Worm (Caenorhabditis elegans) whole organism, L3 larva: ENCODE data around the gene gfat-1.

ENCODE experiments used
- R02D3.7 ChIP-seq: fragments of 150-350 bp; optimal IDR thresholded peaks from 2 replicates; lab custom pipeline; 2014; ENCODE audit warnings: missing biosample characterization, missing genetic modification characterization
- ZK546.5 ChIP-seq: sonication (generic microtip); optimal IDR thresholded peaks from 2 replicates; lab custom pipeline; 2017; ENCODE audit warnings: missing biosample characterization, missing genetic modification characterization
- aly-2 ChIP-seq: fragments of 150-350 bp; optimal IDR thresholded peaks from 2 replicates; lab custom pipeline; 2014; ENCODE audit warnings: missing biosample characterization, missing genetic modification characterization
- ama-1 ChIP-seq: fragments of 150-350 bp; optimal IDR thresholded peaks from 2 replicates; lab custom pipeline; 2018
- ceh-16 ChIP-seq: sonication (generic microtip); optimal IDR thresholded peaks from 2 replicates; lab custom pipeline; 2017; ENCODE audit warnings: missing biosample characterization, missing genetic modification characterization
- ceh-28 ChIP-seq: fragments of 150-350 bp; optimal IDR thresholded peaks from 2 replicates; lab custom pipeline; 2014; ENCODE audit warnings: missing biosample characterization, missing genetic modification reagents, missing genetic modification characterization
- ceh-82 ChIP-seq: fragments of 150-350 bp; optimal IDR thresholded peaks from 2 replicates; lab custom pipeline; 2014; ENCODE audit warnings: missing biosample characterization, missing genetic modification characterization
- ceh-9 ChIP-seq: sonication (generic microtip); optimal IDR thresholded peaks from 2 replicates; lab custom pipeline; 2018; ENCODE audit warnings: missing biosample characterization, missing genetic modification characterization
- daf-12 ChIP-seq: fragments of 150-350 bp; optimal IDR thresholded peaks from 2 replicates; lab custom pipeline; 2014; ENCODE audit warnings: missing biosample characterization, missing genetic modification reagents, missing genetic modification characterization
- egl-27 ChIP-seq: sonication (generic microtip); optimal IDR thresholded peaks from 4 replicates; lab custom pipeline; 2017; ENCODE audit warnings: missing biosample characterization, missing genetic modification reagents, missing genetic modification characterization
- egl-5 ChIP-seq: fragments of 150-350 bp; optimal IDR thresholded peaks from 2 replicates; lab custom pipeline; 2017; ENCODE audit warnings: missing biosample characterization, missing genetic modification reagents, missing genetic modification characterization, inconsistent platforms
- elt-1 ChIP-seq: fragments of 150-350 bp; optimal IDR thresholded peaks from 2 replicates; lab custom pipeline; 2014; ENCODE audit warnings: missing biosample characterization, missing genetic modification characterization
- elt-2 ChIP-seq: sonication (generic microtip); optimal IDR thresholded peaks from 2 replicates; lab custom pipeline; 2016; ENCODE audit warnings: missing genetic modification reagents, mild to moderate bottlenecking, missing genetic modification characterization, missing compliant biosample characterization
- elt-3 ChIP-seq, 3 experiments: fragments of 150-350 bp in 1 of 3; sonication (generic microtip) in 2 of 3; optimal IDR thresholded peaks; 2 replicates in 2 of 3; 4 replicates in 1 of 3; lab custom pipeline; 2014 to 2017; ENCODE audit warnings: missing biosample characterization in 3 of 3, missing genetic modification characterization in 3 of 3
- eor-1 ChIP-seq, 2 experiments: fragments of 150-350 bp; optimal IDR thresholded peaks; 2 replicates each; lab custom pipeline; 2014 to 2018; ENCODE audit warnings: missing biosample characterization in 2 of 2, missing genetic modification characterization in 2 of 2
- fkh-10 ChIP-seq: sonication (generic microtip); optimal IDR thresholded peaks from 2 replicates; lab custom pipeline; 2017; ENCODE audit warnings: missing biosample characterization, missing genetic modification reagents, missing genetic modification characterization
- fkh-2 ChIP-seq: fragments of 150-350 bp; optimal IDR thresholded peaks from 2 replicates; lab custom pipeline; 2014; ENCODE audit warnings: missing biosample characterization, missing genetic modification reagents, missing genetic modification characterization
- fos-1 ChIP-seq: fragments of 150-350 bp; optimal IDR thresholded peaks from 2 replicates; lab custom pipeline; 2014; ENCODE audit warnings: missing biosample characterization, missing genetic modification characterization
- hmg-11 ChIP-seq: sonication (generic microtip); optimal IDR thresholded peaks from 2 replicates; lab custom pipeline; 2016; ENCODE audit warnings: missing genetic modification characterization, missing compliant biosample characterization
- jun-1 ChIP-seq: fragments of 150-350 bp; optimal IDR thresholded peaks from 2 replicates; lab custom pipeline; 2014; ENCODE audit warnings: missing biosample characterization, missing genetic modification reagents, missing genetic modification characterization
- lin-15B ChIP-seq: fragments of 150-350 bp; optimal IDR thresholded peaks from 2 replicates; lab custom pipeline; 2014; ENCODE audit warnings: missing biosample characterization, missing genetic modification characterization
- lin-39 ChIP-seq: fragments of 150-350 bp; optimal IDR thresholded peaks from 2 replicates; lab custom pipeline; 2018; ENCODE audit warnings: missing biosample characterization, missing genetic modification reagents, missing genetic modification characterization
- lsy-12 ChIP-seq: sonication (generic microtip); optimal IDR thresholded peaks from 2 replicates; lab custom pipeline; 2016; ENCODE audit warnings: mild to moderate bottlenecking, missing genetic modification characterization, missing compliant biosample characterization
- mdl-1 ChIP-seq: fragments of 150-350 bp; optimal IDR thresholded peaks from 2 replicates; lab custom pipeline; 2014; ENCODE audit warnings: missing biosample characterization, missing genetic modification characterization
- mml-1 ChIP-seq: fragments of 150-350 bp; sonication (generic microtip); optimal IDR thresholded peaks from 3 replicates; lab custom pipeline; 2014; ENCODE audit warnings: missing biosample characterization, missing genetic modification characterization
- nfya-1 ChIP-seq: sonication (generic microtip); optimal IDR thresholded peaks from 2 replicates; lab custom pipeline; 2017; ENCODE audit warnings: missing genetic modification characterization, mild to moderate bottlenecking, missing compliant biosample characterization, antibody characterized with exemption, moderate library complexity; ENCODE audit not compliant: insufficient read depth
- nhr-11 ChIP-seq: fragments of 150-350 bp; optimal IDR thresholded peaks from 2 replicates; lab custom pipeline; 2014; ENCODE audit warnings: missing biosample characterization, missing genetic modification characterization
- nhr-12 ChIP-seq: fragments of 150-350 bp; optimal IDR thresholded peaks from 2 replicates; lab custom pipeline; 2014; ENCODE audit warnings: missing biosample characterization, missing genetic modification characterization
- nhr-23 ChIP-seq: fragments of 150-350 bp; optimal IDR thresholded peaks from 2 replicates; lab custom pipeline; 2014; ENCODE audit warnings: missing biosample characterization, missing genetic modification reagents, missing genetic modification characterization
- nhr-237 ChIP-seq: fragments of 150-350 bp; optimal IDR thresholded peaks from 2 replicates; lab custom pipeline; 2014; ENCODE audit warnings: missing biosample characterization, missing genetic modification characterization
- nhr-25 ChIP-seq: sonication (generic microtip); optimal IDR thresholded peaks from 2 replicates; lab custom pipeline; 2017; ENCODE audit warnings: missing biosample characterization, missing genetic modification characterization
- nhr-28 ChIP-seq: fragments of 150-350 bp; optimal IDR thresholded peaks from 2 replicates; lab custom pipeline; 2014; ENCODE audit warnings: missing biosample characterization, missing genetic modification characterization
- nhr-43 ChIP-seq: sonication (generic microtip); optimal IDR thresholded peaks from 2 replicates; lab custom pipeline; 2016; ENCODE audit warnings: mild to moderate bottlenecking, missing genetic modification characterization, missing compliant biosample characterization; ENCODE audit not compliant: poor library complexity, severe bottlenecking
- nhr-67 ChIP-seq: fragments of 150-350 bp; optimal IDR thresholded peaks from 2 replicates; lab custom pipeline; 2014; ENCODE audit warnings: missing biosample characterization, missing genetic modification characterization
- nhr-76 ChIP-seq: fragments of 150-350 bp; sonication (generic microtip); optimal IDR thresholded peaks from 5 replicates; lab custom pipeline; 2014; ENCODE audit warnings: missing biosample characterization, missing genetic modification characterization
- nhr-77 ChIP-seq: fragments of 150-350 bp; optimal IDR thresholded peaks from 2 replicates; lab custom pipeline; 2014; ENCODE audit warnings: missing biosample characterization, missing genetic modification characterization
- pha-4 ChIP-seq: fragments of 150-350 bp; optimal IDR thresholded peaks from 2 replicates; lab custom pipeline; 2014; ENCODE audit warnings: missing biosample characterization, missing genetic modification reagents, missing genetic modification characterization
- pqm-1 ChIP-seq: fragments of 150-350 bp; optimal IDR thresholded peaks from 2 replicates; lab custom pipeline; 2017; ENCODE audit warnings: missing biosample characterization, missing genetic modification characterization, inconsistent platforms
- sea-2 ChIP-seq: fragments of 150-350 bp; sonication (generic microtip); optimal IDR thresholded peaks from 4 replicates; lab custom pipeline; 2014; ENCODE audit warnings: missing biosample characterization, missing genetic modification reagents, missing genetic modification characterization
- skn-1 ChIP-seq: fragments of 150-350 bp; optimal IDR thresholded peaks from 2 replicates; lab custom pipeline; 2014; ENCODE audit warnings: missing biosample characterization, missing genetic modification characterization
- snpc-4 ChIP-seq: fragments of 150-350 bp; optimal IDR thresholded peaks from 2 replicates; lab custom pipeline; 2014; ENCODE audit warnings: missing biosample characterization, missing genetic modification characterization
- tbx-2 ChIP-seq: sonication (generic microtip); optimal IDR thresholded peaks from 2 replicates; lab custom pipeline; 2016; ENCODE audit warnings: mild to moderate bottlenecking, missing genetic modification characterization, missing compliant biosample characterization
- unc-39 ChIP-seq: sonication (generic microtip); optimal IDR thresholded peaks from 4 replicates; lab custom pipeline; 2017; ENCODE audit warnings: missing biosample characterization, missing genetic modification characterization
- unc-62 ChIP-seq: fragments of 150-350 bp; sonication (generic microtip); optimal IDR thresholded peaks from 4 replicates; lab custom pipeline; 2014; ENCODE audit warnings: missing biosample characterization, missing genetic modification reagents, missing genetic modification characterization
- zag-1 ChIP-seq: fragments of 150-350 bp; optimal IDR thresholded peaks from 2 replicates; lab custom pipeline; 2014; ENCODE audit warnings: missing biosample characterization, missing genetic modification characterization
- ztf-11 ChIP-seq: fragments of 150-350 bp; optimal IDR thresholded peaks from 2 replicates; lab custom pipeline; 2014; ENCODE audit warnings: missing biosample characterization, missing genetic modification characterization
- ztf-4 ChIP-seq: fragments of 150-350 bp; optimal IDR thresholded peaks from 2 replicates; lab custom pipeline; 2014; ENCODE audit warnings: missing biosample characterization, missing genetic modification characterization

The gfat-1 gene

DNA sequence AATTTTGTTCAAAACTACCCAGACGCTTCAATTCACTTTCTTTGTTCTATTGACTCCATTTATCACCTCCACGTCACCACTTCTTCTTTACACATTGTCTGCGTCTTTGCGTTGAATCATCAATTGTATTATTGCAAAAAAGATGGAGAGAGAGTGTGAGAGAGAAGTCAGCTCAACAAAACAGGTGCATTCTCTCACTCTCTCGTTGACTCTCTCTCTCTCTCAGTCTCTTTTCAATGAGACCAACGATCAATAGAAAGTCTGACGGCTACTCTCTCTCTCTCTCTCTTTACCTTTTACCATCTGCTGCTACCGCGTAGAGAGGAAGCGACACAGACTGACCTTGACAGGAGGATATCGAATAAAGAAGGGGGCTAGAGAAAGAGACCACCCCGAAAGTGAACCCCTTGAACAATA is 40.5 kb upstream of the gfat-1 start:
- TF ChIP-seq ztf-11 (tag; lab: Kevin White, UChicago) (no peak), ceh-9 (tag; lab: Kevin White, UChicago) (no peak), ceh-16 (tag; lab: Kevin White, UChicago) (no peak), ama-1 (peak; percentile 97), nhr-11 (tag; lab: Kevin White, UChicago) (peak; percentile 88), nhr-23 (tag; lab: Kevin White, UChicago) (peak; percentile 92), tbx-2 (tag; lab: Kevin White, UChicago) (peak; percentile 61), nhr-12 (no peak), pha-4 (tag; lab: Kevin White, UChicago) (peak; percentile 98), skn-1 (tag; lab: Kevin White, UChicago) (no peak), daf-12 (tag; lab: Kevin White, UChicago) (no peak), sea-2 (GFP tag; lab: Kevin White, UChicago) (no peak), R02D3.7 (tag; lab: Kevin White, UChicago) (peak; percentile 71), egl-5 (tag; lab: Kevin White, UChicago) (no peak), ZK546.5 (no peak), nfya-1 (peak; percentile 85), snpc-4 (tag; lab: Kevin White, UChicago) (no peak), zag-1 (tag; lab: Kevin White, UChicago) (no peak), nhr-77 (tag; lab: Kevin White, UChicago) (peak; percentile 65), nhr-25 (tag; lab: Kevin White, UChicago) (peak; percentile 98), mdl-1 (tag; lab: Kevin White, UChicago) (no peak), lin-39 (peak; percentile 78), nhr-43 (tag; lab: Kevin White, UChicago) (peak; percentile 76), nhr-67 (tag; lab: Kevin White, UChicago) (no peak), hmg-11 (tag; lab: Kevin White, UChicago) (peak; percentile 20), eor-1 (tag; optimal IDR thresholded peaks at IDR 0.05; lab: Kevin White, UChicago) (no peak), elt-1 (tag; lab: Kevin White, UChicago) (peak; percentile 35), elt-2 (tag; lab: Kevin White, UChicago) (peak; percentile 38), fos-1 (tag; lab: Kevin White, UChicago) (peak; percentile 76), nhr-237 (tag; lab: Kevin White, UChicago) (no peak), egl-27 (tag; lab: Kevin White, UChicago) (peak; percentile 88), lin-15B (peak; percentile 43), ztf-4 (tag; lab: Kevin White, UChicago) (no peak), lsy-12 (tag; lab: Kevin White, UChicago) (peak; percentile 80), nhr-76 (tag; lab: Kevin White, UChicago) (no peak), unc-39 (tag; lab: Kevin White, UChicago) (peak; percentile 41), aly-2 (tag; lab: Kevin White, UChicago) (no peak), elt-3 (tag; optimal IDR thresholded peaks at IDR 0.05; lab: Kevin White, UChicago) (peak in 1 of 3 experiments; percentile 88), fkh-2 (tag; lab: Kevin White, UChicago) (no peak), ceh-28 (peak; percentile 91), unc-62 (GFP tag; lab: Kevin White, UChicago) (peak; percentile 83), fkh-10 (GFP tag; lab: Kevin White, UChicago) (no peak), nhr-28 (tag; lab: Kevin White, UChicago) (no peak), ceh-82 (tag; lab: Kevin White, UChicago) (peak; percentile 56), mml-1 (tag; lab: Kevin White, UChicago) (no peak), jun-1 (peak; percentile 92), pqm-1 (tag; lab: Kevin White, UChicago) (peak; percentile 85)
